Worm (Caenorhabditis elegans): Measurements from ENCODE around the gene prp-40.

Gene prp-40

ce11 chrIII:9488027-9488426 lies 33.8 kb upstream of the prp-40 start:
- TF ChIP-seq tbx-37 (GFP tag; conservative IDR thresholded peaks at IDR 0.05) = no peak
- no peak for TF ChIP-seq sea-1 (GFP tag; conservative IDR thresholded peaks at IDR 0.05)

DNA sequence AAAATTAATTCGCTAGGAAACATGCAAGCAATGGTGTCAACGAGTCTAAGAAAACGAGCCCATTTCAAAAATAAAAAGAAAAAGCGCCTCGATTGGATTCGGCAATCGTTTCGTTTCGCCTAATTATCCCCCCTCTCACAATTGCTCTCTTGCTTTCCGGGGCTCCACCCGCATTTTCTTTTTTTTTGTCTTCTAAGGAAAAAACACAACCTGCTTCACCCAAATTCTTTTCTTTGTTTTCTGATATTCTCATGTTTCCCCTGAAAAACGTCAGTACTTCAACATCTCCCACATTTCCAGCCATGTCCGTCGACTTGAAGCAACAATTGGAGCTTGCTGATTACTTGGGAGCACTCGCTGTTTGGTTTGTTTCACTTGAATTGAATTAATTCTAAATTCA lies 33.4 kb upstream of the prp-40 start, which contains the start of gene nlp-36:
Gene nlp-36, plus strand, starts transcription at position 301 of the 400 bp plus-strand sequence.
- TF ChIP-seq scrt-1 (GFP tag; IDR thresholded peaks at IDR 0.05) (no peak), ceh-13 (GFP tag; optimal IDR thresholded peaks at IDR 0.05) (no peak), hmbx-1 (tag; optimal IDR thresholded peaks at IDR 0.05) (no peak), ama-1 (optimal IDR thresholded peaks at IDR 0.05) (no peak), B0310.2 (tag; optimal IDR thresholded peaks at IDR 0.05) (no peak), tbx-11 (GFP tag; IDR thresholded peaks at IDR 0.05) (no peak), ets-7 (tag; optimal IDR thresholded peaks at IDR 0.05) (no peak), hnd-1 (tag; optimal IDR thresholded peaks at IDR 0.05) (no peak), hmg-4 (GFP tag; optimal IDR thresholded peaks at IDR 0.05) (no peak), sea-1 (GFP tag; conservative IDR thresholded peaks at IDR 0.05) (no peak), pes-1 (GFP tag; IDR thresholded peaks at IDR 0.05) (no peak), flt-1 (GFP tag; IDR thresholded peaks at IDR 0.05) (no peak)

DNA sequence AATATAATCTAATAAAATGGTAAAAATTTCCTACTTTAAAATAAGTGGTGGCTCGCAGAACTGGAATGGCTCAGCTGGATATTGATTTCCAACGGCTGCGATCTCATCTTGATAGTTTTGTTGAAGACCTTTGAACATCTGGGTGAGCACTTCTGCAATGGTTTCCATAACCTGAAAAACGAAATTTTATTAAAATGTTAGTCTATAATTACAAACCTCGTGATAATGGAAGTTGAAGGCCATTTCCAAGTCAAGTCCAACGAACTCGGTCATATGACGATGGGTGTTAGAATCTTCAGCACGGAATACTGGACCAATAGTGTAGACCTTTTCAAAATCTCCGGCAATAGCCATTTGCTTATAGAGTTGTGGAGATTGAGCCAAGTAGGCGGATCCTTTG lies 32.1 kb upstream of the prp-40 start:
- TF ChIP-seq scrt-1 (GFP tag; IDR thresholded peaks at IDR 0.05) (no peak), ceh-13 (GFP tag; optimal IDR thresholded peaks at IDR 0.05) (no peak), B0310.2 (tag; optimal IDR thresholded peaks at IDR 0.05) (no peak), hmg-4 (GFP tag; optimal IDR thresholded peaks at IDR 0.05) (no peak), tbx-11 (GFP tag; IDR thresholded peaks at IDR 0.05) (no peak), hnd-1 (tag; optimal IDR thresholded peaks at IDR 0.05) (no peak), sea-1 (GFP tag; conservative IDR thresholded peaks at IDR 0.05) (no peak)

DNA sequence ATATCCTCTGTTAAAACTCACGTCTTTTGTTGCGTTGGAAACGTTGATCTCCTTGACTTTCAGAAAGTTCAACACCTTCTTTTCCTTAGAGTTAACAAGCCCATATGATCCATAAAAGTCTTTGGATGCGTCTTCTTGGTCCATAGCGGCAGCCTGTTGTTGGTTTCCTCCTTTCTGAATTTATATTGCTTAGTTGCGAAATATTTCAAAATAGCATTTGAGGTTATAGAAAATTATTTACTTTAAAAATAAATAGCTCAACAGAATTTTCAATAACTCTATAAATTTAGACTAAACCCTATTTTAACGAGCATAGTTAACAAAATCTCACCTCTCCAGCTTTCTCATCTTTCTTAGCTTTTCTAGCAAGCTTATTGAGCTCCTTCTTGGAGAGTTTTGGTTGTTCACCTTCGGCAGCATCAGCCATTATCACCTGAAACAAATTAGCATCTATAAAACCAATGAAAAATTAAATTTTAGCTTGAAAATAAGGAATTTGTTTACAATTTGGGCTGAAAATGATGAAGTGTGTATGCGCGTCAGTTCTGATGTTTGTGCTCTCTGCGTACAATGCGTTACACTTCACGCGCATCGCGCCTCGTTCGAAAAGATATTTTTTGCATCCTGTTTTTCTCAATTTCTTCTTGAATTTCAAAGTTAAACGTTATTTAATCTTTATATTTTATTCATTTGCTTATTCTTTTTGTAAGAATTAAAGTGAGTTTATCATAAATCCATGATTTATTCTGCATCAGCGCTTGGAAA lies 30.9 kb upstream of the prp-40 start, which contains the start of the genes dars-1 and ctr-9:
Gene dars-1, minus strand, starts transcription at position 433 of the 765 bp plus-strand sequence.
Gene ctr-9, plus strand, starts transcription at position 614 of the 765 bp plus-strand sequence.
- TF ChIP-seq ceh-13 (GFP tag; optimal IDR thresholded peaks at IDR 0.05) (no peak), scrt-1 (GFP tag; IDR thresholded peaks at IDR 0.05) (no peak), B0310.2 (tag; optimal IDR thresholded peaks at IDR 0.05) (no peak), aly-1 (tag; optimal IDR thresholded peaks at IDR 0.05) (no peak), flt-1 (GFP tag; IDR thresholded peaks at IDR 0.05) (no peak), ceh-36 (tag; optimal IDR thresholded peaks at IDR 0.05) (no peak), pes-1 (GFP tag; IDR thresholded peaks at IDR 0.05) (no peak), ets-7 (tag; optimal IDR thresholded peaks at IDR 0.05) (no peak), tbx-37 (GFP tag; conservative IDR thresholded peaks at IDR 0.05) (no peak), hmbx-1 (tag; optimal IDR thresholded peaks at IDR 0.05) (no peak), F13C5.2 (tag; optimal IDR thresholded peaks at IDR 0.05) (no peak), hmg-4 (GFP tag; optimal IDR thresholded peaks at IDR 0.05) (no peak), hnd-1 (tag; optimal IDR thresholded peaks at IDR 0.05) (no peak), ama-1 (optimal IDR thresholded peaks at IDR 0.05) (no peak), sea-1 (GFP tag; conservative IDR thresholded peaks at IDR 0.05) (no peak), tra-4 (tag; optimal IDR thresholded peaks at IDR 0.05) (no peak), tbx-11 (GFP tag; IDR thresholded peaks at IDR 0.05) (no peak)

ce11 chrIII:9494209-9494608 lies 27.7 kb upstream of the prp-40 start:
- TF ChIP-seq aly-1 (tag; optimal IDR thresholded peaks at IDR 0.05) = no peak
- TF ChIP-seq ceh-13 (GFP tag; optimal IDR thresholded peaks at IDR 0.05) = no peak
- no peak for TF ChIP-seq B0310.2 (tag; optimal IDR thresholded peaks at IDR 0.05)
- no peak for TF ChIP-seq ama-1 (optimal IDR thresholded peaks at IDR 0.05)
- TF ChIP-seq ets-7 (tag; optimal IDR thresholded peaks at IDR 0.05) = no peak
- TF ChIP-seq tbx-37 (GFP tag; conservative IDR thresholded peaks at IDR 0.05) = no peak
- no peak for TF ChIP-seq sea-1 (GFP tag; conservative IDR thresholded peaks at IDR 0.05)
- TF ChIP-seq flt-1 (GFP tag; IDR thresholded peaks at IDR 0.05) = no peak
- TF ChIP-seq hmg-4 (GFP tag; optimal IDR thresholded peaks at IDR 0.05) = no peak
- no peak for TF ChIP-seq tbx-11 (GFP tag; IDR thresholded peaks at IDR 0.05)
- no peak for TF ChIP-seq tra-4 (tag; optimal IDR thresholded peaks at IDR 0.05)
- no peak for TF ChIP-seq pes-1 (GFP tag; IDR thresholded peaks at IDR 0.05)
- TF ChIP-seq F13C5.2 (tag; optimal IDR thresholded peaks at IDR 0.05) = no peak
- no peak for TF ChIP-seq scrt-1 (GFP tag; IDR thresholded peaks at IDR 0.05)
- TF ChIP-seq ceh-36 (tag; optimal IDR thresholded peaks at IDR 0.05) = no peak

DNA sequence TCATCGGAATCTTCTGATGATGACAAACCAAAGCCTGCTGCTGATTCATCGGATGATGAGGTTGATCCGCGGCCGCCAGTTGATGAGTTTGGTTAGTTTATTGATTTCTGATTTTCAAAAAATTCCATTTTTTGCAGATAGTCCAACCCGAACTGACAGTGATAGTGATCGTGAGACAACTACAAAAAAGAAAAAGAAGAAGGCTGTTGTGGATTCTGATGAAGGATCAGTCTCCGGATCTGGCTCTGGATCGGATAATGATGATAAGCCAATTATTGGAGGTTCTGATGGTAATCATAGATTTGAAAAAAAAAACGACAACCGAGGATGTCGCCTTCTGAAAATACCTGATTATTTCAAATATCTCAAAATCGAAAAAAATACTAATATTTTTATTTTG lies 25.8 kb upstream of the prp-40 start:
- TF ChIP-seq ama-1 (optimal IDR thresholded peaks at IDR 0.05) = no peak
- no peak for TF ChIP-seq B0310.2 (tag; optimal IDR thresholded peaks at IDR 0.05)
- no peak for TF ChIP-seq tra-4 (tag; optimal IDR thresholded peaks at IDR 0.05)
- no peak for TF ChIP-seq flt-1 (GFP tag; IDR thresholded peaks at IDR 0.05)
- TF ChIP-seq tbx-11 (GFP tag; IDR thresholded peaks at IDR 0.05) = no peak
- TF ChIP-seq ets-7 (tag; optimal IDR thresholded peaks at IDR 0.05) = no peak
- no peak for TF ChIP-seq tbx-37 (GFP tag; conservative IDR thresholded peaks at IDR 0.05)

DNA sequence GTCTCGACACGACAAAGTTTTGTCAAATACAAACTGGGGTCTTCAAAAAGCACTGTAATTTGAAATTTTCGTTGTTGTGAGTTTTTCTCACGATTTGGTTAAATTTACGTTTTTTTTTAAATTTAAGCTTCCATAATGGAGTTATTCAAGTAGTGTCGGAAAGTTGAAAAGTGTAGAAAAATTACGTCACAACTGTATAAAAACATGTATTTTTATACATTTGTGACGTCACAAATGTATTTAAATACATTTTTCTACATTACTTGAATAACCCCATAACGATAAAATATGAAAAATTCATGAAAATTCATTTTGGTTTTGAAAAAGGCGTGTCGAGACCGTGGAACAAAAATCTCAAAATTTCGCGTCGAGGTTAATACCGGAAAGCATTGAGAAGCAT lies 24.5 kb upstream of the prp-40 start:
- TF ChIP-seq pes-1 (GFP tag; IDR thresholded peaks at IDR 0.05) (no peak), tbx-37 (GFP tag; conservative IDR thresholded peaks at IDR 0.05) (no peak)

- TF ChIP-seq hmbx-1 (tag; optimal IDR thresholded peaks at IDR 0.05) = no peak
- no peak for TF ChIP-seq ceh-13 (GFP tag; optimal IDR thresholded peaks at IDR 0.05)
- no peak for TF ChIP-seq ceh-36 (tag; optimal IDR thresholded peaks at IDR 0.05)
- no peak for TF ChIP-seq tbx-37 (GFP tag; conservative IDR thresholded peaks at IDR 0.05)
- no peak for TF ChIP-seq F13C5.2 (tag; optimal IDR thresholded peaks at IDR 0.05)
- TF ChIP-seq flt-1 (GFP tag; IDR thresholded peaks at IDR 0.05) = no peak
- TF ChIP-seq pes-1 (GFP tag; IDR thresholded peaks at IDR 0.05) = no peak
- no peak for TF ChIP-seq aly-1 (tag; optimal IDR thresholded peaks at IDR 0.05)
These were observed 21.6 kb upstream of the prp-40 start, which contains the start of gene sod-4 for ce11 chrIII:9500267-9500666. TSS of gene sod-4 (minus strand) at chrIII:9500375.

All from whole organism, early embryonic.